Fruit fly (Drosophila melanogaster): ENCODE data around the gene Cyp28c1.

dm6 chrX:11852310-11852709 is 12.9 kb downstream of the Cyp28c1 start, which contains the start of gene p24-1:
- TF ChIP-seq CG11762 (GFP tag; optimal IDR thresholded peaks at IDR 0.05; ENCODE audit: insufficient read depth) = no peak
- TF ChIP-seq CG16779 (tag; optimal IDR thresholded peaks at IDR 0.05) = no peak
- TF ChIP-seq vri (GFP tag; optimal IDR thresholded peaks at IDR 0.05) = peak; percentile 73
- no peak for TF ChIP-seq Blimp-1 (GFP tag; optimal IDR thresholded peaks at IDR 0.05)
- peak; percentile 9 for TF ChIP-seq OdsH (GFP tag; optimal IDR thresholded peaks at IDR 0.05)
- no peak for TF ChIP-seq CG15336 (GFP tag; IDR thresholded peaks at IDR 0.05)
- TF ChIP-seq CG8119 (GFP tag; IDR thresholded peaks at IDR 0.05) = no peak
- TF ChIP-seq net (GFP tag; optimal IDR thresholded peaks at IDR 0.05) = no peak
- TF ChIP-seq Met (GFP tag; optimal IDR thresholded peaks at IDR 0.05) = peak; percentile 14
- no peak for TF ChIP-seq Eip93F (GFP tag; optimal IDR thresholded peaks at IDR 0.05)
- TF ChIP-seq Hr39 (GFP tag; optimal IDR thresholded peaks at IDR 0.05) = peak; percentile 29
- TF ChIP-seq esn (GFP tag; optimal IDR thresholded peaks at IDR 0.05) = peak; percentile 40
- peak; percentile 6 for TF ChIP-seq CG3032 (tag; optimal IDR thresholded peaks at IDR 0.05)
- no peak for TF ChIP-seq Sox102F (GFP tag; optimal IDR thresholded peaks at IDR 0.05)
